Fruit fly (Drosophila melanogaster) whole organism, embryonic: ENCODE data around the gene Vha68-1.

ENCODE experiments used
- Aef1 ChIP-seq: fragments of 200-800 bp; sonication (Bioruptor generic); IDR thresholded peaks from 3 replicates; pipeline ENCODE4 v1.3.6; 2022; ENCODE audit warnings: missing biosample characterization, missing genetic modification characterization
- Asciz ChIP-seq: fragments of 200-800 bp; sonication (Bioruptor generic); optimal IDR thresholded peaks from 2 replicates; lab custom pipeline; 2017; ENCODE audit warnings: missing biosample characterization, mild to moderate bottlenecking, missing genetic modification characterization, missing genetic modification reagents
- Awh ChIP-seq: fragments of 200-800 bp; sonication (Bioruptor generic); IDR thresholded peaks from 2 replicates; pipeline ENCODE4, ENCODE4 v1.3.6; 2022; ENCODE audit warnings: missing biosample characterization, missing genetic modification characterization
- BEAF-32 ChIP-seq: fragments of 200-800 bp; sonication (Bioruptor generic); optimal IDR thresholded peaks from 3 replicates; lab custom pipeline; 2017; ENCODE audit warnings: missing biosample characterization, missing genetic modification characterization, mild to moderate bottlenecking, moderate library complexity, missing genetic modification reagents
- Blimp-1 ChIP-seq: fragments of 200-800 bp; sonication (Bioruptor generic); optimal IDR thresholded peaks from 3 replicates; lab custom pipeline; 2018; ENCODE audit warnings: missing biosample characterization, missing genetic modification characterization, mild to moderate bottlenecking, moderate library complexity, missing genetic modification reagents
- CG10147 ChIP-seq: fragments of 200-800 bp; sonication (Bioruptor generic); optimal IDR thresholded peaks from 2 replicates; lab custom pipeline; 2019; ENCODE audit warnings: missing biosample characterization, mild to moderate bottlenecking, missing genetic modification characterization, moderate library complexity
- CG10959 ChIP-seq: fragments of 200-800 bp; sonication (Bioruptor generic); IDR thresholded peaks from 2 replicates; pipeline ENCODE4 v1.3.6; 2022; ENCODE audit warnings: missing biosample characterization, missing genetic modification characterization
- CG11723 ChIP-seq: fragments of 200-800 bp; sonication (Bioruptor generic); optimal IDR thresholded peaks from 2 replicates; lab custom pipeline; 2017; ENCODE audit warnings: missing biosample characterization, mild to moderate bottlenecking, missing genetic modification characterization
- CG12155 ChIP-seq: fragments of 200-800 bp; sonication (Bioruptor generic); optimal IDR thresholded peaks from 3 replicates; lab custom pipeline; 2016; ENCODE audit warnings: missing biosample characterization, missing genetic modification characterization
- CG12391 ChIP-seq: fragments of 200-800 bp; sonication (Bioruptor generic); optimal IDR thresholded peaks from 3 replicates; lab custom pipeline; 2018; ENCODE audit warnings: missing biosample characterization, mild to moderate bottlenecking, missing genetic modification characterization, moderate library complexity
- CG14014 ChIP-seq: fragments of 200-800 bp; sonication (Bioruptor generic); IDR thresholded peaks from 2 replicates; pipeline ENCODE4 v1.3.6; 2022; ENCODE audit warnings: missing biosample characterization, missing genetic modification characterization
- CG16813 ChIP-seq: fragments of 200-800 bp; sonication (Bioruptor generic); IDR thresholded peaks from 3 replicates; pipeline ENCODE4 v1.3.6; 2022; ENCODE audit warnings: missing biosample characterization, missing genetic modification characterization; ENCODE audit not compliant: partially characterized antibody
- CG17361 ChIP-seq: fragments of 200-800 bp; sonication (Bioruptor generic); IDR thresholded peaks from 3 replicates; pipeline ENCODE4 v1.3.6; 2022; ENCODE audit warnings: missing biosample characterization, missing genetic modification characterization
- CG18476 ChIP-seq: fragments of 200-800 bp; sonication (Bioruptor generic); optimal IDR thresholded peaks from 2 replicates; lab custom pipeline; 2016; ENCODE audit warnings: missing biosample characterization, mild to moderate bottlenecking, missing genetic modification characterization
- CG30431 ChIP-seq: fragments of 200-800 bp; sonication (Bioruptor generic); optimal IDR thresholded peaks from 2 replicates; lab custom pipeline; 2017; ENCODE audit warnings: missing biosample characterization, missing genetic modification characterization
- CG32532 ChIP-seq: fragments of 200-800 bp; sonication (Bioruptor generic); IDR thresholded peaks from 2 replicates; pipeline ENCODE4 v1.3.6; 2022; ENCODE audit warnings: missing biosample characterization, missing genetic modification characterization
- CG34376 ChIP-seq: fragments of 200-800 bp; sonication (Bioruptor generic); optimal IDR thresholded peaks from 2 replicates; lab custom pipeline; 2018; ENCODE audit warnings: missing biosample characterization, mild to moderate bottlenecking, missing genetic modification characterization
- CG3847 ChIP-seq: fragments of 200-800 bp; sonication (Bioruptor generic); IDR thresholded peaks from 2 replicates; pipeline ENCODE4 v1.3.6; 2022; ENCODE audit warnings: missing biosample characterization, missing genetic modification characterization
- CG4328 ChIP-seq: fragments of 200-800 bp; sonication (Bioruptor generic); optimal IDR thresholded peaks from 3 replicates; lab custom pipeline; 2017; ENCODE audit warnings: missing biosample characterization, missing genetic modification reagents, missing genetic modification characterization
- CG5180 ChIP-seq: fragments of 200-800 bp; sonication (Bioruptor generic); optimal IDR thresholded peaks from 3 replicates; lab custom pipeline; 2017; ENCODE audit warnings: missing biosample characterization, missing genetic modification characterization, mild to moderate bottlenecking, moderate library complexity, missing genetic modification reagents
- CG7745 ChIP-seq: fragments of 200-800 bp; sonication (Bioruptor generic); optimal IDR thresholded peaks from 2 replicates; lab custom pipeline; 2018; ENCODE audit warnings: missing biosample characterization, mild to moderate bottlenecking, missing genetic modification characterization, moderate library complexity
- CG7786 ChIP-seq: fragments of 200-800 bp; sonication (Bioruptor generic); optimal IDR thresholded peaks from 2 replicates; lab custom pipeline; 2016; ENCODE audit warnings: missing biosample characterization, missing genetic modification characterization
- CG7963 ChIP-seq: fragments of 200-800 bp; sonication (Bioruptor generic); IDR thresholded peaks from 3 replicates; pipeline ENCODE4 v1.3.6; 2022; ENCODE audit warnings: missing biosample characterization, missing genetic modification characterization; ENCODE audit not compliant: partially characterized antibody
- CG8281 ChIP-seq: fragments of 200-800 bp; sonication (Bioruptor generic); optimal IDR thresholded peaks from 2 replicates; lab custom pipeline; 2018; ENCODE audit warnings: missing biosample characterization, mild to moderate bottlenecking, missing genetic modification characterization, moderate library complexity
- CG9215 ChIP-seq: fragments of 200-800 bp; sonication (Bioruptor generic); IDR thresholded peaks from 2 replicates; pipeline ENCODE4 v1.3.6; 2022; ENCODE audit warnings: missing biosample characterization, missing genetic modification characterization
- CG9817 ChIP-seq: fragments of 200-800 bp; sonication (Bioruptor generic); optimal IDR thresholded peaks from 2 replicates; lab custom pipeline; 2018; ENCODE audit warnings: missing biosample characterization, mild to moderate bottlenecking, missing genetic modification characterization, moderate library complexity
- CG9932 ChIP-seq: fragments of 200-800 bp; sonication (Bioruptor generic); IDR thresholded peaks from 2 replicates; pipeline ENCODE4 v1.3.6; 2022; ENCODE audit warnings: missing biosample characterization, missing genetic modification characterization
- Dad ChIP-seq: fragments of 200-800 bp; sonication (Bioruptor generic); optimal IDR thresholded peaks from 3 replicates; lab custom pipeline; 2016; ENCODE audit warnings: missing biosample characterization, missing genetic modification characterization
- Dip3 ChIP-seq: fragments of 200-800 bp; sonication (Bioruptor generic); optimal IDR thresholded peaks from 3 replicates; lab custom pipeline; 2016; ENCODE audit warnings: missing biosample characterization, missing genetic modification characterization
- Dref ChIP-seq: fragments of 200-800 bp; sonication (Bioruptor generic); IDR thresholded peaks from 2 replicates; pipeline ENCODE4 v1.3.6; 2022; ENCODE audit warnings: missing biosample characterization, missing genetic modification characterization
- E2f1 ChIP-seq: fragments of 200-800 bp; sonication (Bioruptor generic); IDR thresholded peaks from 2 replicates; pipeline ENCODE4 v1.3.6; 2022; ENCODE audit warnings: missing biosample characterization, missing genetic modification characterization
- HLH4C ChIP-seq: fragments of 200-800 bp; sonication (Bioruptor generic); IDR thresholded peaks from 3 replicates; pipeline ENCODE4 v1.3.6; 2022; ENCODE audit warnings: missing biosample characterization, missing genetic modification characterization; ENCODE audit not compliant: partially characterized antibody
- Hr39 ChIP-seq: fragments of >200 bp; optimal IDR thresholded peaks from 2 replicates; lab custom pipeline; 2017
- Mrtf ChIP-seq: fragments of 200-800 bp; sonication (Bioruptor generic); IDR thresholded peaks from 3 replicates; pipeline ENCODE4 v1.3.6; 2022; ENCODE audit warnings: missing biosample characterization, missing genetic modification characterization
- Scr ChIP-seq: fragments of 200-800 bp; sonication (Bioruptor generic); IDR thresholded peaks from 2 replicates; pipeline ENCODE4 v1.3.6; 2022; ENCODE audit warnings: missing biosample characterization, missing genetic modification characterization; ENCODE audit not compliant: partially characterized antibody
- Ssrp ChIP-seq: fragments of 200-800 bp; sonication (Bioruptor generic); optimal IDR thresholded peaks from 2 replicates; lab custom pipeline; 2018; ENCODE audit warnings: missing biosample characterization, mild to moderate bottlenecking, missing genetic modification characterization, moderate library complexity
- chn ChIP-seq: fragments of 200-800 bp; sonication (Bioruptor generic); optimal IDR thresholded peaks from 2 replicates; lab custom pipeline; 2016; ENCODE audit warnings: missing biosample characterization, missing genetic modification characterization
- ci ChIP-seq: fragments of 200-800 bp; sonication (Bioruptor generic); IDR thresholded peaks from 3 replicates; pipeline ENCODE4 v1.3.6; 2022; ENCODE audit warnings: missing biosample characterization, missing genetic modification characterization
- ems ChIP-seq: fragments of 200-800 bp; sonication (Bioruptor generic); optimal IDR thresholded peaks from 3 replicates; lab custom pipeline; 2016; ENCODE audit warnings: missing biosample characterization, missing genetic modification characterization
- fd96Cb ChIP-seq: fragments of 200-800 bp; sonication (Bioruptor generic); optimal IDR thresholded peaks from 2 replicates; lab custom pipeline; 2018; ENCODE audit warnings: missing biosample characterization, mild to moderate bottlenecking, missing genetic modification characterization, moderate library complexity
- gce ChIP-seq: fragments of 200-800 bp; sonication (Bioruptor generic); IDR thresholded peaks from 3 replicates; pipeline ENCODE4 v1.3.6; 2022; ENCODE audit warnings: missing biosample characterization, missing genetic modification characterization
- hb ChIP-seq: fragments of 200-800 bp; sonication (Bioruptor generic); IDR thresholded peaks from 3 replicates; pipeline ENCODE4 v1.3.6; 2022; ENCODE audit warnings: missing biosample characterization, missing genetic modification characterization; ENCODE audit not compliant: partially characterized antibody
- her ChIP-seq: fragments of 200-800 bp; sonication (Bioruptor generic); optimal IDR thresholded peaks from 2 replicates; lab custom pipeline; 2016; ENCODE audit warnings: missing biosample characterization, missing genetic modification characterization
- mld ChIP-seq: fragments of 200-800 bp; sonication (Bioruptor generic); IDR thresholded peaks from 3 replicates; pipeline ENCODE4 v1.3.6; 2022; ENCODE audit warnings: missing biosample characterization, missing genetic modification characterization; ENCODE audit not compliant: partially characterized antibody
- nmo ChIP-seq: fragments of 200-800 bp; sonication (Bioruptor generic); optimal IDR thresholded peaks from 2 replicates; lab custom pipeline; 2018; ENCODE audit warnings: missing biosample characterization, mild to moderate bottlenecking, missing genetic modification characterization, moderate library complexity
- sens ChIP-seq: fragments of 200-800 bp; sonication (Bioruptor generic); peaks from one replicate; lab custom pipeline; 2016; ENCODE audit warnings: missing biosample characterization, missing genetic modification characterization
- sima ChIP-seq: fragments of 200-800 bp; sonication (Bioruptor generic); optimal IDR thresholded peaks from 2 replicates; lab custom pipeline; 2016; ENCODE audit warnings: missing biosample characterization, missing genetic modification characterization
- sna ChIP-seq: fragments of 200-800 bp; sonication (Bioruptor generic); IDR thresholded peaks from 2 replicates; pipeline ENCODE4 v1.3.6; 2022; ENCODE audit warnings: missing biosample characterization, missing genetic modification characterization; ENCODE audit not compliant: partially characterized antibody
- tna ChIP-seq: fragments of 200-800 bp; sonication (Bioruptor generic); IDR thresholded peaks from 2 replicates; pipeline ENCODE4 v1.3.6; 2022; ENCODE audit warnings: missing biosample characterization, missing genetic modification characterization; ENCODE audit not compliant: partially characterized antibody

Gene Vha68-1

dm6 chr2L:12974045-12974539 lies 29.8 kb downstream of the Vha68-1 start, which contains the start of gene Vha68-2 (continued):
- TF ChIP-seq CG34376 (GFP tag; lab: Kevin White, UChicago) (peak; percentile 12), CG7963 (GFP tag; lab: Robert Waterston, UW) (peak; percentile 59; the same call in 1 of the 3 replicates), Hr39 (lab: Kevin White, UChicago) (no peak), Mrtf (GFP tag; lab: Robert Waterston, UW) (0 out of 3 replicates have a peak, but pooled peaks have one; percentile 20), fd96Cb (tag; lab: Kevin White, UChicago) (no peak), CG11723 (GFP tag; lab: Kevin White, UChicago) (peak; percentile 55), nmo (GFP tag; lab: Kevin White, UChicago) (no peak), CG14014 (GFP tag; lab: Robert Waterston, UW) (0 out of 2 replicates have a peak, but pooled peaks have one; percentile 36), Scr (GFP tag; lab: Robert Waterston, UW) (no peak; the same call in 1 of the 2 replicates), her (peak; percentile 99), CG32532 (no peak; the same call in 1 of the 2 replicates), Awh (GFP tag; lab: Robert Waterston, UW) (no peak; the same call in 1 of the 2 replicates), CG4328 (GFP tag; lab: Kevin White, UChicago) (peak; percentile 9), CG8281 (tag; lab: Kevin White, UChicago) (no peak), Dad (GFP tag; lab: Kevin White, UChicago) (no peak), Dref (peak; percentile 86), CG5180 (GFP tag; lab: Kevin White, UChicago) (no peak), ems (peak; percentile 20), CG7745 (tag; lab: Kevin White, UChicago) (no peak), CG3847 (peak; percentile 71), CG12391 (tag; lab: Kevin White, UChicago) (peak; percentile 67), CG10147 (GFP tag; lab: Kevin White, UChicago) (no peak), mld (GFP tag; lab: Robert Waterston, UW) (0 out of 3 replicates have a peak, but pooled peaks have one; percentile 68), E2f1 (no peak), CG30431 (GFP tag; lab: Kevin White, UChicago) (no peak), ci (GFP tag; lab: Robert Waterston, UW) (peak; percentile 92), HLH4C (GFP tag; lab: Robert Waterston, UW) (peak; percentile 49), CG9932 (GFP tag; lab: Robert Waterston, UW) (peak; percentile 73), BEAF-32 (peak; percentile 57), hb (GFP tag; lab: Robert Waterston, UW) (peak; percentile 71), CG17361 (GFP tag; lab: Robert Waterston, UW) (no peak; the same call in 2 of the 3 replicates), gce (GFP tag; lab: Robert Waterston, UW) (no peak; the same call in 2 of the 3 replicates), CG12155 (GFP tag; lab: Kevin White, UChicago) (peak; percentile 29), CG9215 (no peak), sna (peak; percentile 57; the same call in 1 of the 2 replicates), Blimp-1 (no peak), CG18476 (peak; percentile 95), chn (GFP tag; lab: Kevin White, UChicago) (no peak), CG7786 (GFP tag; lab: Kevin White, UChicago) (peak; percentile 14), Aef1 (no peak), Ssrp (tag; lab: Kevin White, UChicago) (no peak), sima (GFP tag; lab: Kevin White, UChicago) (no peak), CG9817 (peak; percentile 72), Dip3 (GFP tag; lab: Kevin White, UChicago) (no peak), Asciz (GFP tag; lab: Kevin White, UChicago) (peak; percentile 12), tna (GFP tag; lab: Robert Waterston, UW) (peak; percentile 77), CG16813 (no peak), CG10959 (GFP tag; lab: Robert Waterston, UW) (0 out of 2 replicates have a peak, but pooled peaks have one; percentile 7), sens (GFP tag; lab: Kevin White, UChicago) (peak; percentile 79)
